Worm (Caenorhabditis elegans) whole organism, L4 larva: ENCODE measurements around the gene nhr-184.

Source experiments
- F26F4.8 ChIP-seq: fragments of 200-800 bp; sonication (Bioruptor generic); conservative IDR thresholded peaks from 2 replicates; pipeline ENCODE4 v1.3.6; 2022; ENCODE audit warnings: missing genetic modification characterization, missing compliant biosample characterization
- ceh-44 ChIP-seq: fragments of 200-800 bp; sonication (Bioruptor generic); IDR thresholded peaks from 2 replicates; pipeline ENCODE4 v1.3.6; 2022; ENCODE audit warnings: missing genetic modification reagents, missing genetic modification characterization, missing compliant biosample characterization
- ceh-82 ChIP-seq: sonication (generic microtip); optimal IDR thresholded peaks from 2 replicates; lab custom pipeline; 2017; ENCODE audit warnings: missing biosample characterization, missing genetic modification characterization
- ctbp-1 ChIP-seq: fragments of 200-800 bp; sonication (Bioruptor generic); IDR thresholded peaks from 2 replicates; pipeline ENCODE4 v1.3.6; 2022; ENCODE audit warnings: missing genetic modification reagents, missing genetic modification characterization, missing compliant biosample characterization
- dmd-8 ChIP-seq: fragments of 200-800 bp; sonication (Bioruptor generic); IDR thresholded peaks from 2 replicates; pipeline ENCODE4 v1.3.6; 2022; ENCODE audit warnings: missing genetic modification characterization, missing compliant biosample characterization
- egl-27 ChIP-seq: sonication (generic microtip); optimal IDR thresholded peaks from 3 replicates; lab custom pipeline; 2017; ENCODE audit warnings: missing biosample characterization, missing genetic modification reagents, missing genetic modification characterization
- fos-1 ChIP-seq: fragments of 150-350 bp; optimal IDR thresholded peaks from 2 replicates; lab custom pipeline; 2014; ENCODE audit warnings: missing biosample characterization, missing genetic modification characterization
- lin-13 ChIP-seq: fragments of 150-350 bp; optimal IDR thresholded peaks from 2 replicates; lab custom pipeline; 2014; ENCODE audit warnings: missing biosample characterization, missing genetic modification reagents, missing genetic modification characterization
- mdl-1 ChIP-seq, 2 experiments: fragments of 150-350 bp in 1 of 2; sonication (generic microtip) in 1 of 2; optimal IDR thresholded peaks; 2 replicates each; lab custom pipeline; 2014 to 2017; ENCODE audit warnings: missing biosample characterization in 2 of 2, missing genetic modification characterization in 2 of 2
- nhr-10 ChIP-seq: fragments of 150-350 bp; optimal IDR thresholded peaks from 2 replicates; lab custom pipeline; 2014; ENCODE audit warnings: missing biosample characterization, missing genetic modification characterization
- nhr-102 ChIP-seq: sonication (generic microtip); optimal IDR thresholded peaks from 2 replicates; lab custom pipeline; 2016; ENCODE audit warnings: mild to moderate bottlenecking, missing genetic modification characterization, moderate library complexity, missing compliant biosample characterization
- nhr-28 ChIP-seq: fragments of 150-350 bp; optimal IDR thresholded peaks from 2 replicates; lab custom pipeline; 2014; ENCODE audit warnings: missing biosample characterization, missing genetic modification characterization
- skn-1 ChIP-seq: fragments of 150-350 bp; optimal IDR thresholded peaks from 2 replicates; lab custom pipeline; 2014; ENCODE audit warnings: missing biosample characterization, missing genetic modification characterization
- unc-62 ChIP-seq, 3 experiments: fragments of 150-350 bp in 1 of 3; sonication (generic microtip); optimal IDR thresholded peaks in 2 of 3; peaks in 1 of 3; 1 replicate in 1 of 3; 2 replicates in 2 of 3; lab custom pipeline; 2014 to 2017; ENCODE audit warnings: missing biosample characterization in 3 of 3, missing genetic modification characterization in 3 of 3, missing genetic modification reagents in 3 of 3, missing genotype in 1 of 3

- no peak for TF ChIP-seq skn-1 (tag; lab: Kevin White, UChicago)
- no peak for TF ChIP-seq fos-1 (tag; lab: Kevin White, UChicago)
- no peak for TF ChIP-seq lin-13 (GFP tag; lab: Kevin White, UChicago)
- no peak for TF ChIP-seq dmd-8 (GFP tag; lab: Robert Waterston, UW)
- no peak for TF ChIP-seq egl-27
- TF ChIP-seq nhr-28 (tag; lab: Kevin White, UChicago) = no peak
- TF ChIP-seq F26F4.8 (GFP tag; lab: Robert Waterston, UW) = no peak
- no peak for TF ChIP-seq unc-62 (GFP tag; optimal IDR thresholded peaks at IDR 0.05 in 1 of 2; lab: Kevin White, UChicago)
- TF ChIP-seq unc-62 (tag; optimal IDR thresholded peaks at IDR 0.05; lab: Kevin White, UChicago) = no peak
- no peak for TF ChIP-seq mdl-1 (tag; optimal IDR thresholded peaks at IDR 0.05; lab: Kevin White, UChicago)
- no peak for TF ChIP-seq nhr-10 (tag; lab: Kevin White, UChicago)
- no peak for TF ChIP-seq ceh-82 (tag; lab: Kevin White, UChicago)
- TF ChIP-seq ctbp-1 (GFP tag; lab: Robert Waterston, UW) = no peak
- TF ChIP-seq nhr-102 (tag; lab: Kevin White, UChicago) = no peak
- TF ChIP-seq ceh-44 (GFP tag; lab: Robert Waterston, UW) = no peak
Observed at ce11 chrV:2206181-2206580, 8.1 kb downstream of the nhr-184 start, which contains the start of gene srt-40.
